Worm (Caenorhabditis elegans) whole organism, L1 larva: ENCODE measurements around the gene unc-93.

Source experiments
- C04F5.9 ChIP-seq: sonication (generic microtip); optimal IDR thresholded peaks from 2 replicates; lab custom pipeline; 2016; ENCODE audit warnings: missing genetic modification characterization, missing compliant biosample characterization
- C16A3.4 ChIP-seq: fragments of 150-350 bp; optimal IDR thresholded peaks from 2 replicates; lab custom pipeline; 2014; ENCODE audit warnings: missing biosample characterization, missing genetic modification characterization
- C34B4.2 ChIP-seq: sonication (generic microtip); optimal IDR thresholded peaks from 2 replicates; lab custom pipeline; 2017; ENCODE audit warnings: mild to moderate bottlenecking, missing genetic modification characterization, missing compliant biosample characterization
- aha-1 ChIP-seq: fragments of 150-350 bp; optimal IDR thresholded peaks from 2 replicates; lab custom pipeline; 2014; ENCODE audit warnings: missing biosample characterization, missing genetic modification characterization
- ama-1 ChIP-seq: fragments of 150-350 bp; optimal IDR thresholded peaks from 2 replicates; lab custom pipeline; 2014
- ceh-82 ChIP-seq, 3 experiments: fragments of 150-350 bp in 1 of 3; sonication (generic microtip) in 2 of 3; optimal IDR thresholded peaks; 2 replicates each; lab custom pipeline; 2014 to 2017; ENCODE audit warnings: missing biosample characterization in 3 of 3, missing genetic modification characterization in 3 of 3
- dpl-1 ChIP-seq, 3 experiments: fragments of 150-350 bp in 2 of 3; sonication (generic microtip) in 1 of 3; optimal IDR thresholded peaks; 2 replicates each; lab custom pipeline; 2014 to 2017; ENCODE audit warnings: missing biosample characterization in 3 of 3, missing genetic modification characterization in 3 of 3, missing genetic modification reagents in 3 of 3
- dsc-1 ChIP-seq: sonication (generic microtip); optimal IDR thresholded peaks from 2 replicates; lab custom pipeline; 2016; ENCODE audit warnings: mild to moderate bottlenecking, missing genetic modification characterization, missing compliant biosample characterization
- egl-13 ChIP-seq: sonication (generic microtip); optimal IDR thresholded peaks from 2 replicates; lab custom pipeline; 2016; ENCODE audit warnings: missing genotype, missing genetic modification reagents, missing genetic modification characterization, missing compliant biosample characterization
- elt-3 ChIP-seq, 6 experiments: fragments of 150-350 bp in 1 of 6; sonication (generic microtip); optimal IDR thresholded peaks; 2 replicates each; lab custom pipeline; 2017 to 2018; ENCODE audit warnings: missing biosample characterization in 6 of 6, missing genetic modification characterization in 6 of 6, inconsistent platforms in 1 of 6
- fkh-8 ChIP-seq: sonication (generic microtip); optimal IDR thresholded peaks from 2 replicates; lab custom pipeline; 2016; ENCODE audit warnings: mild to moderate bottlenecking, missing genetic modification characterization, missing compliant biosample characterization
- hlh-17 ChIP-seq: fragments of 200-800 bp; sonication (Bioruptor generic); optimal IDR thresholded peaks from 2 replicates; lab custom pipeline; 2018; ENCODE audit warnings: missing genetic modification characterization, mild to moderate bottlenecking, missing compliant biosample characterization, moderate library complexity, borderline replicate concordance
- irx-1 ChIP-seq: sonication (generic microtip); optimal IDR thresholded peaks from 2 replicates; lab custom pipeline; 2016; ENCODE audit warnings: missing genetic modification characterization, missing compliant biosample characterization
- lin-13 ChIP-seq: fragments of 150-350 bp; optimal IDR thresholded peaks from 2 replicates; lab custom pipeline; 2014; ENCODE audit warnings: missing biosample characterization, missing genetic modification reagents, missing genetic modification characterization
- lin-14 ChIP-seq: fragments of 200-800 bp; sonication (Bioruptor generic); optimal IDR thresholded peaks from 2 replicates; lab custom pipeline; 2018; ENCODE audit warnings: mild to moderate bottlenecking, missing genetic modification characterization, moderate library complexity, missing compliant biosample characterization
- lin-39 ChIP-seq: fragments of 150-350 bp; optimal IDR thresholded peaks from 2 replicates; lab custom pipeline; 2014; ENCODE audit warnings: missing biosample characterization, missing genetic modification reagents, missing genetic modification characterization
- lir-3 ChIP-seq: sonication (generic microtip); optimal IDR thresholded peaks from 2 replicates; lab custom pipeline; 2016; ENCODE audit warnings: mild to moderate bottlenecking, missing genetic modification characterization, moderate library complexity, missing compliant biosample characterization; ENCODE audit not compliant: poor library complexity
- lsy-2 ChIP-seq, 2 experiments: fragments of 150-350 bp; optimal IDR thresholded peaks; 2 replicates each; lab custom pipeline; 2014; ENCODE audit warnings: missing biosample characterization in 2 of 2, missing genetic modification characterization in 2 of 2
- mdl-1 ChIP-seq, 2 experiments: fragments of 150-350 bp; optimal IDR thresholded peaks; 2 replicates each; lab custom pipeline; 2014 to 2017; ENCODE audit warnings: missing biosample characterization in 2 of 2, missing genetic modification characterization in 2 of 2, inconsistent platforms in 1 of 2
- mep-1 ChIP-seq: fragments of 150-350 bp; optimal IDR thresholded peaks from 2 replicates; lab custom pipeline; 2014; ENCODE audit warnings: missing biosample characterization, missing genetic modification characterization
- nhr-19 ChIP-seq: fragments of 200-800 bp; sonication (Bioruptor generic); conservative IDR thresholded peaks from 2 replicates; pipeline ENCODE4 v1.3.6; 2022; ENCODE audit warnings: missing genetic modification characterization, missing compliant biosample characterization
- nhr-237 ChIP-seq: fragments of 150-350 bp; optimal IDR thresholded peaks from 2 replicates; lab custom pipeline; 2014; ENCODE audit warnings: missing biosample characterization, missing genetic modification characterization
- nhr-28 ChIP-seq: fragments of 150-350 bp; optimal IDR thresholded peaks from 2 replicates; lab custom pipeline; 2014; ENCODE audit warnings: missing biosample characterization, missing genetic modification characterization
- nhr-47 ChIP-seq: sonication (generic microtip); optimal IDR thresholded peaks from 2 replicates; lab custom pipeline; 2016; ENCODE audit warnings: mild to moderate bottlenecking, missing genetic modification characterization, moderate library complexity, missing compliant biosample characterization
- nhr-71 ChIP-seq: sonication (generic microtip); optimal IDR thresholded peaks from 2 replicates; lab custom pipeline; 2016; ENCODE audit warnings: mild to moderate bottlenecking, missing genetic modification characterization, moderate library complexity, missing compliant biosample characterization
- nhr-77 ChIP-seq: fragments of 150-350 bp; optimal IDR thresholded peaks from 2 replicates; lab custom pipeline; 2014; ENCODE audit warnings: missing biosample characterization, missing genetic modification characterization
- nhr-84 ChIP-seq: sonication (generic microtip); optimal IDR thresholded peaks from 2 replicates; lab custom pipeline; 2017; ENCODE audit warnings: missing biosample characterization, missing genetic modification characterization
- nhr-90 ChIP-seq: sonication (generic microtip); optimal IDR thresholded peaks from 2 replicates; lab custom pipeline; 2016; ENCODE audit warnings: mild to moderate bottlenecking, missing genetic modification characterization, missing compliant biosample characterization; ENCODE audit not compliant: poor library complexity
- pag-3 ChIP-seq: sonication (generic microtip); optimal IDR thresholded peaks from 2 replicates; lab custom pipeline; 2017; ENCODE audit warnings: missing genetic modification characterization, mild to moderate bottlenecking, missing compliant biosample characterization, antibody characterized with exemption, borderline replicate concordance; ENCODE audit not compliant: insufficient read depth
- pax-3 ChIP-seq: fragments of 200-800 bp; sonication (Bioruptor generic); optimal IDR thresholded peaks from 2 replicates; lab custom pipeline; 2018; ENCODE audit warnings: mild to moderate bottlenecking, missing genetic modification characterization, moderate library complexity, missing compliant biosample characterization
- skn-1 ChIP-seq: fragments of 150-350 bp; optimal IDR thresholded peaks from 2 replicates; lab custom pipeline; 2014; ENCODE audit warnings: missing biosample characterization, missing genetic modification characterization
- snu-23 ChIP-seq: sonication (generic microtip); optimal IDR thresholded peaks from 2 replicates; lab custom pipeline; 2016; ENCODE audit warnings: missing genetic modification characterization, missing compliant biosample characterization
- sptf-1 ChIP-seq: fragments of 150-350 bp; optimal IDR thresholded peaks from 2 replicates; lab custom pipeline; 2014; ENCODE audit warnings: missing biosample characterization, missing genetic modification characterization
- swsn-7 ChIP-seq: sonication (generic microtip); optimal IDR thresholded peaks from 2 replicates; lab custom pipeline; 2016; ENCODE audit warnings: missing genetic modification characterization, missing compliant biosample characterization
- tbx-2 ChIP-seq: sonication (generic microtip); optimal IDR thresholded peaks from 2 replicates; lab custom pipeline; 2016; ENCODE audit warnings: missing genetic modification characterization, missing compliant biosample characterization
- unc-86 ChIP-seq: sonication (generic microtip); optimal IDR thresholded peaks from 2 replicates; lab custom pipeline; 2016; ENCODE audit warnings: missing genetic modification characterization, missing compliant biosample characterization
- xbp-1 ChIP-seq: sonication (generic microtip); optimal IDR thresholded peaks from 2 replicates; lab custom pipeline; 2016; ENCODE audit warnings: missing genetic modification characterization, missing compliant biosample characterization
- zag-1 ChIP-seq: fragments of 150-350 bp; optimal IDR thresholded peaks from 2 replicates; lab custom pipeline; 2014; ENCODE audit warnings: missing biosample characterization, missing genetic modification characterization
- zip-4 ChIP-seq: fragments of 200-800 bp; sonication (Bioruptor generic); optimal IDR thresholded peaks from 2 replicates; lab custom pipeline; 2018; ENCODE audit warnings: mild to moderate bottlenecking, missing genetic modification characterization, moderate library complexity, missing compliant biosample characterization
- ztf-11 ChIP-seq, 2 experiments: sonication (generic microtip); optimal IDR thresholded peaks; 2 replicates each; lab custom pipeline; 2016 to 2017; ENCODE audit warnings: missing genetic modification characterization in 2 of 2, missing biosample characterization in 1 of 2, missing compliant biosample characterization in 1 of 2
- ztf-4 ChIP-seq: fragments of 150-350 bp; optimal IDR thresholded peaks from 2 replicates; lab custom pipeline; 2014; ENCODE audit warnings: missing biosample characterization, missing genetic modification characterization

Gene unc-93

ce11 chrIII:3664224-3664623 is 20.0 kb downstream of the unc-93 start, which contains the start of gene C46F11.4 (continued):
- TF ChIP-seq nhr-84 (tag; lab: Kevin White, UChicago) (no peak), nhr-90 (tag; lab: Kevin White, UChicago) (peak; percentile 62), sptf-1 (tag; lab: Kevin White, UChicago) (no peak), lin-13 (GFP tag; lab: Kevin White, UChicago) (no peak), pax-3 (tag; lab: Kevin White, UChicago) (no peak), hlh-17 (GFP tag; lab: Kevin White, UChicago) (no peak), snu-23 (peak; percentile 65), nhr-47 (tag; lab: Kevin White, UChicago) (peak; percentile 49), ama-1 (lab: Kevin White, UChicago) (no peak), xbp-1 (tag; lab: Kevin White, UChicago) (peak; percentile 44), nhr-237 (tag; lab: Kevin White, UChicago) (no peak), lin-39 (tag; lab: Kevin White, UChicago) (peak; percentile 27), dpl-1 (GFP tag; optimal IDR thresholded peaks at IDR 0.05; lab: Kevin White, UChicago) (peak in 2 of 3 experiments; percentile 36 to 41), dsc-1 (tag; lab: Kevin White, UChicago) (peak; percentile 22), lir-3 (tag; lab: Kevin White, UChicago) (no peak), elt-3 (tag; optimal IDR thresholded peaks at IDR 0.05; lab: Kevin White, UChicago) (peak in 1 of 6 experiments; percentile 25), lsy-2 (tag; optimal IDR thresholded peaks at IDR 0.05; lab: Kevin White, UChicago) (peak; percentile 45 to 63), swsn-7 (tag; lab: Kevin White, UChicago) (peak; percentile 49)
- TF ChIP-seq, all 84 proteins: peak for 26

DNA sequence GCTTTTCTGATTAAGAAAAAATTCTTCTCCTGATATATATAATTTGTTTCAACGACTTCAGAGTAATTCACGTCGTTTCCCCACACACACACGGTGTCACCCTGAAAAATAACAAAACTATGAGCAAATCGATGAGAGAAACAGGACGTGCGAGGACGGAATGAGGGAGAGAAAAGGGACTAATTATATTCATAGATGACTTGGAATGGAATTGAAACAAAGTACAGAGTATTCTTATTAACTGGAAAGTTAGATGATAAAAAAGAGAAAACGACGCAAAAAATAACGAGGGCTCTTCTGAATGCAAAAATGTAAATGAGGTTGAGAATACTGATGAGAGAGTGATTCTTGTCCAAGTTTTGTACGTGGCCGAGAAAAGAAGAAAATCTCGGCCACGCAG is 26.2 kb downstream of the unc-93 start, which contains the start of gene C46F11.6:
Gene C46F11.6 (minus strand): TSS at position 101 of the 400 bp plus-strand sequence.
- no peak for TF ChIP-seq mep-1 (tag; lab: Kevin White, UChicago)
- no peak for TF ChIP-seq nhr-19
- TF ChIP-seq lin-13 (GFP tag; lab: Kevin White, UChicago) = no peak
- no peak for TF ChIP-seq ztf-11 (tag; optimal IDR thresholded peaks at IDR 0.05; lab: Kevin White, UChicago)
- no peak for TF ChIP-seq zip-4
- TF ChIP-seq C16A3.4 = no peak
- no peak for TF ChIP-seq C34B4.2 (tag; lab: Kevin White, UChicago)
- no peak for TF ChIP-seq pax-3 (tag; lab: Kevin White, UChicago)
- TF ChIP-seq tbx-2 (tag; lab: Kevin White, UChicago) = no peak
- TF ChIP-seq zag-1 (tag; lab: Kevin White, UChicago) = no peak
- TF ChIP-seq skn-1 (tag; lab: Kevin White, UChicago) = no peak
- no peak for TF ChIP-seq lin-39 (tag; lab: Kevin White, UChicago)

- TF ChIP-seq unc-86 (tag; lab: Kevin White, UChicago) (peak; percentile 11), mep-1 (tag; lab: Kevin White, UChicago) (no peak), mdl-1 (tag; optimal IDR thresholded peaks at IDR 0.05; lab: Kevin White, UChicago) (no peak), lin-14 (GFP tag; lab: Kevin White, UChicago) (peak; percentile 47), fkh-8 (tag; lab: Kevin White, UChicago) (peak; percentile 82), sptf-1 (tag; lab: Kevin White, UChicago) (no peak), aha-1 (no peak), nhr-28 (tag; lab: Kevin White, UChicago) (no peak), lsy-2 (tag; optimal IDR thresholded peaks at IDR 0.05; lab: Kevin White, UChicago) (peak; percentile 13 to 18), ceh-82 (tag; optimal IDR thresholded peaks at IDR 0.05; lab: Kevin White, UChicago) (peak in 1 of 3 experiments; percentile 9), C04F5.9 (no peak), irx-1 (tag; lab: Kevin White, UChicago) (no peak), nhr-77 (tag; lab: Kevin White, UChicago) (peak; percentile 3), pag-3 (tag; lab: Kevin White, UChicago) (no peak), swsn-7 (tag; lab: Kevin White, UChicago) (peak; percentile 34), nhr-71 (tag; lab: Kevin White, UChicago) (peak; percentile 59), ztf-4 (no peak), egl-13 (tag; lab: Kevin White, UChicago) (peak; percentile 57), dsc-1 (tag; lab: Kevin White, UChicago) (peak; percentile 90), nhr-47 (tag; lab: Kevin White, UChicago) (peak; percentile 71), xbp-1 (tag; lab: Kevin White, UChicago) (no peak), snu-23 (no peak)
Measured at ce11 chrIII:3670984-3671383, 26.8 kb downstream of the unc-93 start.
